Worm (Caenorhabditis elegans) whole organism, L4 larva: ENCODE data around the gene hum-4.

Experiments used
- F10B5.3 ChIP-seq: sonication (generic microtip); optimal IDR thresholded peaks from 2 replicates; lab custom pipeline; 2016; ENCODE audit warnings: mild to moderate bottlenecking, missing genetic modification characterization, missing compliant biosample characterization
- T20F7.1 ChIP-seq: fragments of 200-800 bp; sonication (Bioruptor generic); optimal IDR thresholded peaks from 2 replicates; lab custom pipeline; 2018; ENCODE audit warnings: mild to moderate bottlenecking, missing genetic modification characterization, missing compliant biosample characterization
- Y105C5A.15 ChIP-seq: fragments of 200-800 bp; sonication (Bioruptor generic); IDR thresholded peaks from 2 replicates; pipeline ENCODE4 v1.3.6; 2022; ENCODE audit warnings: missing genetic modification characterization, missing compliant biosample characterization
- ZK337.2 ChIP-seq: fragments of 200-800 bp; sonication (Bioruptor generic); IDR thresholded peaks from 2 replicates; pipeline ENCODE4 v1.3.6; 2022; ENCODE audit warnings: missing genetic modification reagents, missing genetic modification characterization, missing compliant biosample characterization
- ZK546.5 ChIP-seq, 2 experiments: sonication (generic microtip); optimal IDR thresholded peaks; 2 replicates each; lab custom pipeline; 2017; ENCODE audit warnings: missing biosample characterization in 2 of 2, missing genetic modification characterization in 2 of 2
- aha-1 ChIP-seq: fragments of 150-350 bp; peaks from one replicate; lab custom pipeline; 2014; ENCODE audit warnings: missing biosample characterization, missing genetic modification characterization
- arid-1 ChIP-seq: fragments of 200-800 bp; sonication (Bioruptor generic); conservative IDR thresholded peaks from 2 replicates; pipeline ENCODE4 v1.3.6; 2022; ENCODE audit warnings: missing genetic modification reagents, missing genetic modification characterization, missing compliant biosample characterization
- attf-4 ChIP-seq: sonication (generic microtip); optimal IDR thresholded peaks from 3 replicates; lab custom pipeline; 2017; ENCODE audit warnings: missing biosample characterization, missing genetic modification characterization
- ceh-28 ChIP-seq: fragments of 150-350 bp; optimal IDR thresholded peaks from 2 replicates; lab custom pipeline; 2014; ENCODE audit warnings: missing biosample characterization, missing genetic modification reagents, missing genetic modification characterization
- ceh-32 ChIP-seq: sonication (generic microtip); optimal IDR thresholded peaks from 2 replicates; lab custom pipeline; 2016; ENCODE audit warnings: mild to moderate bottlenecking, missing genetic modification characterization, missing compliant biosample characterization; ENCODE audit not compliant: poor library complexity
- ceh-62 ChIP-seq: sonication (generic microtip); optimal IDR thresholded peaks from 2 replicates; lab custom pipeline; 2017; ENCODE audit warnings: missing biosample characterization, missing genetic modification characterization
- ces-1 ChIP-seq: fragments of 150-350 bp; sonication (generic microtip); optimal IDR thresholded peaks from 4 replicates; lab custom pipeline; 2014; ENCODE audit warnings: missing biosample characterization, missing genetic modification reagents, missing genetic modification characterization
- daf-12 ChIP-seq: fragments of 150-350 bp; optimal IDR thresholded peaks from 2 replicates; lab custom pipeline; 2014; ENCODE audit warnings: missing biosample characterization, missing genetic modification reagents, missing genetic modification characterization
- dmd-8 ChIP-seq: fragments of 200-800 bp; sonication (Bioruptor generic); IDR thresholded peaks from 2 replicates; pipeline ENCODE4 v1.3.6; 2022; ENCODE audit warnings: missing genetic modification characterization, missing compliant biosample characterization
- egl-27 ChIP-seq: sonication (generic microtip); optimal IDR thresholded peaks from 3 replicates; lab custom pipeline; 2017; ENCODE audit warnings: missing biosample characterization, missing genetic modification reagents, missing genetic modification characterization
- egl-43 ChIP-seq: fragments of 200-800 bp; sonication (Bioruptor generic); IDR thresholded peaks from 2 replicates; pipeline ENCODE4 v1.3.6; 2022; ENCODE audit warnings: missing genetic modification reagents, missing genetic modification characterization, missing compliant biosample characterization
- fkh-10 ChIP-seq: fragments of 150-350 bp; optimal IDR thresholded peaks from 2 replicates; lab custom pipeline; 2014; ENCODE audit warnings: missing biosample characterization, missing genetic modification reagents, missing genetic modification characterization
- hif-1 ChIP-seq, 2 experiments: sonication (generic microtip); optimal IDR thresholded peaks; 2 replicates each; lab custom pipeline; 2016 to 2017; ENCODE audit warnings: missing compliant biosample characterization in 2 of 2, missing genetic modification characterization in 2 of 2, missing genetic modification reagents in 2 of 2, missing genotype in 2 of 2, mild to moderate bottlenecking in 1 of 2
- hlh-11 ChIP-seq: fragments of 200-800 bp; sonication (Bioruptor generic); optimal IDR thresholded peaks from 2 replicates; lab custom pipeline; 2018; ENCODE audit warnings: mild to moderate bottlenecking, missing genetic modification characterization, missing compliant biosample characterization
- hlh-30 ChIP-seq: sonication (generic microtip); optimal IDR thresholded peaks from 2 replicates; lab custom pipeline; 2017; ENCODE audit warnings: antibody characterized with exemption, mild to moderate bottlenecking, missing genetic modification characterization, missing compliant biosample characterization; ENCODE audit not compliant: insufficient read depth
- lin-38 ChIP-seq: fragments of 200-800 bp; sonication (Bioruptor generic); IDR thresholded peaks from 2 replicates; pipeline ENCODE4 v1.3.6; 2022; ENCODE audit warnings: missing genetic modification reagents, missing genetic modification characterization, missing compliant biosample characterization
- lin-39 ChIP-seq: fragments of 150-350 bp; optimal IDR thresholded peaks from 2 replicates; lab custom pipeline; 2014; ENCODE audit warnings: missing biosample characterization, missing genetic modification reagents, missing genetic modification characterization
- lsy-2 ChIP-seq, 2 experiments: fragments of 150-350 bp in 1 of 2; sonication (generic microtip) in 1 of 2; optimal IDR thresholded peaks; 2 replicates each; lab custom pipeline; 2014 to 2017; ENCODE audit warnings: missing biosample characterization in 2 of 2, missing genetic modification characterization in 2 of 2
- madf-5 ChIP-seq, 2 experiments: fragments of 200-800 bp; sonication (Bioruptor generic); IDR thresholded peaks; 2 replicates each; pipeline ENCODE4 v1.3.6; 2022; ENCODE audit warnings: missing compliant biosample characterization in 2 of 2, missing genetic modification characterization in 2 of 2
- madf-9 ChIP-seq: fragments of 200-800 bp; sonication (Bioruptor generic); conservative IDR thresholded peaks from 2 replicates; pipeline ENCODE4 v1.3.6; 2022; ENCODE audit warnings: missing genetic modification reagents, missing genetic modification characterization, missing compliant biosample characterization
- mdl-1 ChIP-seq, 2 experiments: fragments of 150-350 bp in 1 of 2; sonication (generic microtip) in 1 of 2; optimal IDR thresholded peaks; 2 replicates each; lab custom pipeline; 2014 to 2017; ENCODE audit warnings: missing biosample characterization in 2 of 2, missing genetic modification characterization in 2 of 2
- mep-1 ChIP-seq: fragments of 150-350 bp; sonication (generic microtip); optimal IDR thresholded peaks from 3 replicates; lab custom pipeline; 2014; ENCODE audit warnings: missing biosample characterization, missing genetic modification characterization
- mes-2 ChIP-seq: sonication (generic microtip); optimal IDR thresholded peaks from 2 replicates; lab custom pipeline; 2016; ENCODE audit warnings: missing genotype, mild to moderate bottlenecking, missing genetic modification characterization, missing compliant biosample characterization; ENCODE audit not compliant: poor library complexity, severe bottlenecking
- mxl-2 ChIP-seq: fragments of 200-800 bp; sonication (Bioruptor generic); conservative IDR thresholded peaks from 2 replicates; pipeline ENCODE4 v1.3.6; 2022; ENCODE audit warnings: missing genetic modification reagents, missing genetic modification characterization, missing compliant biosample characterization
- mxl-3 ChIP-seq: fragments of 200-800 bp; sonication (Bioruptor generic); optimal IDR thresholded peaks from 2 replicates; lab custom pipeline; 2018; ENCODE audit warnings: mild to moderate bottlenecking, missing genetic modification characterization, missing compliant biosample characterization
- nhr-25 ChIP-seq: sonication (generic microtip); optimal IDR thresholded peaks from 2 replicates; lab custom pipeline; 2017; ENCODE audit warnings: missing genetic modification characterization, mild to moderate bottlenecking, missing compliant biosample characterization, antibody characterized with exemption, moderate library complexity, borderline replicate concordance; ENCODE audit not compliant: insufficient read depth
- nhr-41 ChIP-seq: fragments of 200-800 bp; sonication (Bioruptor generic); IDR thresholded peaks from 2 replicates; pipeline ENCODE4 v1.3.6; 2022; ENCODE audit warnings: missing genetic modification reagents, missing genetic modification characterization, missing compliant biosample characterization
- nhr-42 ChIP-seq: fragments of 200-800 bp; sonication (Bioruptor generic); IDR thresholded peaks from 2 replicates; pipeline ENCODE4 v1.3.6; 2022; ENCODE audit warnings: missing genetic modification characterization, missing compliant biosample characterization
- nhr-6 ChIP-seq: fragments of 150-350 bp; optimal IDR thresholded peaks from 2 replicates; lab custom pipeline; 2014; ENCODE audit warnings: missing biosample characterization, missing genetic modification characterization
- pqm-1 ChIP-seq: sonication (generic microtip); optimal IDR thresholded peaks from 2 replicates; lab custom pipeline; 2017; ENCODE audit warnings: missing biosample characterization, missing genetic modification characterization
- set-16 ChIP-seq: fragments of 200-800 bp; sonication (Bioruptor generic); IDR thresholded peaks from 2 replicates; pipeline ENCODE4 v1.3.6; 2022; ENCODE audit warnings: missing genetic modification reagents, missing genetic modification characterization, missing compliant biosample characterization
- snpc-1.2 ChIP-seq: fragments of 200-800 bp; sonication (Bioruptor generic); IDR thresholded peaks from 2 replicates; pipeline ENCODE4 v1.3.6; 2022; ENCODE audit warnings: missing genetic modification reagents, missing genetic modification characterization, missing compliant biosample characterization
- spr-1 ChIP-seq: sonication (generic microtip); optimal IDR thresholded peaks from 2 replicates; lab custom pipeline; 2016; ENCODE audit warnings: mild to moderate bottlenecking, missing genetic modification characterization, missing compliant biosample characterization
- spr-3 ChIP-seq: fragments of 200-800 bp; sonication (Bioruptor generic); optimal IDR thresholded peaks from 2 replicates; lab custom pipeline; 2018; ENCODE audit warnings: mild to moderate bottlenecking, missing genetic modification characterization, missing compliant biosample characterization
- tag-97 ChIP-seq: fragments of 200-800 bp; sonication (Bioruptor generic); IDR thresholded peaks from 2 replicates; pipeline ENCODE4 v1.3.6; 2022; ENCODE audit warnings: missing genetic modification characterization, missing compliant biosample characterization
- unc-39 ChIP-seq: sonication (generic microtip); optimal IDR thresholded peaks from 2 replicates; lab custom pipeline; 2017; ENCODE audit warnings: missing biosample characterization, missing genetic modification characterization
- unc-62 ChIP-seq, 3 experiments: fragments of 150-350 bp in 1 of 3; sonication (generic microtip); optimal IDR thresholded peaks in 2 of 3; peaks in 1 of 3; 1 replicate in 1 of 3; 2 replicates in 2 of 3; lab custom pipeline; 2014 to 2017; ENCODE audit warnings: missing biosample characterization in 3 of 3, missing genetic modification characterization in 3 of 3, missing genetic modification reagents in 3 of 3, missing genotype in 1 of 3
- vab-7 ChIP-seq: fragments of 200-800 bp; sonication (Bioruptor generic); IDR thresholded peaks from 2 replicates; pipeline ENCODE4 v1.3.6; 2022; ENCODE audit warnings: missing genetic modification reagents, missing genetic modification characterization, missing compliant biosample characterization
- zag-1 ChIP-seq: fragments of 150-350 bp; optimal IDR thresholded peaks from 2 replicates; lab custom pipeline; 2014; ENCODE audit warnings: missing biosample characterization, missing genetic modification characterization
- zfp-2 ChIP-seq: sonication (generic microtip); optimal IDR thresholded peaks from 2 replicates; lab custom pipeline; 2016; ENCODE audit warnings: mild to moderate bottlenecking, missing genetic modification characterization, missing compliant biosample characterization
- zip-11 ChIP-seq: fragments of 200-800 bp; sonication (Bioruptor generic); IDR thresholded peaks from 2 replicates; pipeline ENCODE4 v1.3.6; 2022; ENCODE audit warnings: missing genetic modification characterization, missing compliant biosample characterization
- ztf-11 ChIP-seq: fragments of 150-350 bp; optimal IDR thresholded peaks from 2 replicates; lab custom pipeline; 2014; ENCODE audit warnings: missing biosample characterization, missing genetic modification characterization

hum-4 gene

ce11 chrX:11384534-11385441 is 48.6 kb downstream of the hum-4 start, which contains the start of the genes F08B12.11 and prmn-1:
F08B12.11 (plus strand) TSS chrX:11385054.
prmn-1 (plus strand) TSS chrX:11385084.
- TF ChIP-seq ceh-32 (tag; lab: Kevin White, UChicago) (no peak), egl-27 (no peak), T20F7.1 (GFP tag; lab: Kevin White, UChicago) (no peak), F10B5.3 (tag; lab: Kevin White, UChicago) (no peak), nhr-6 (tag; lab: Kevin White, UChicago) (no peak), set-16 (GFP tag; lab: Robert Waterston, UW) (peak; percentile 87), spr-3 (GFP tag; lab: Kevin White, UChicago) (no peak), lsy-2 (tag; optimal IDR thresholded peaks at IDR 0.05; lab: Kevin White, UChicago) (no peak), hlh-30 (tag; lab: Kevin White, UChicago) (peak; percentile 19), pqm-1 (tag; lab: Kevin White, UChicago) (no peak), ces-1 (no peak), nhr-25 (no peak), madf-9 (0 out of 2 replicates have a peak, but pooled peaks have one; percentile 56), snpc-1.2 (no peak), unc-39 (no peak), ceh-62 (tag; lab: Kevin White, UChicago) (no peak), hlh-11 (tag; lab: Kevin White, UChicago) (peak; percentile 26), zfp-2 (tag; lab: Kevin White, UChicago) (no peak), ZK546.5 (tag; optimal IDR thresholded peaks at IDR 0.05; lab: Kevin White, UChicago) (no peak), mes-2 (tag; lab: Kevin White, UChicago) (no peak), zag-1 (tag; lab: Kevin White, UChicago) (no peak), fkh-10 (GFP tag; lab: Kevin White, UChicago) (no peak), nhr-41 (GFP tag; lab: Robert Waterston, UW) (no peak), arid-1 (no peak), mdl-1 (tag; optimal IDR thresholded peaks at IDR 0.05; lab: Kevin White, UChicago) (peak in 1 of 2 experiments; percentile 21), daf-12 (tag; lab: Kevin White, UChicago) (no peak), nhr-42 (no peak), tag-97 (0 out of 2 replicates have a peak, but pooled peaks have one; percentile 46), spr-1 (tag; lab: Kevin White, UChicago) (peak; percentile 7), lin-39 (tag; lab: Kevin White, UChicago) (no peak), dmd-8 (GFP tag; lab: Robert Waterston, UW) (no peak), ZK337.2 (GFP tag; lab: Robert Waterston, UW) (no peak), Y105C5A.15 (GFP tag; lab: Robert Waterston, UW) (no peak), ceh-28 (tag; lab: Kevin White, UChicago) (no peak), attf-4 (tag; lab: Kevin White, UChicago) (no peak), aha-1 (tag; lab: Kevin White, UChicago) (peak; percentile 74), egl-43 (GFP tag; lab: Robert Waterston, UW) (no peak), lin-38 (GFP tag; lab: Robert Waterston, UW) (no peak), ztf-11 (tag; lab: Kevin White, UChicago) (no peak), unc-62 (GFP tag; optimal IDR thresholded peaks at IDR 0.05 in 1 of 2; lab: Kevin White, UChicago) (peak in 1 of 2 experiments; percentile 96), unc-62 (tag; optimal IDR thresholded peaks at IDR 0.05; lab: Kevin White, UChicago) (no peak), mxl-3 (GFP tag; lab: Kevin White, UChicago) (peak; percentile 44), zip-11 (GFP tag; lab: Robert Waterston, UW) (no peak), mxl-2 (GFP tag; lab: Robert Waterston, UW) (no peak), hif-1 (tag; optimal IDR thresholded peaks at IDR 0.05; lab: Kevin White, UChicago) (no peak), mep-1 (tag; lab: Kevin White, UChicago) (no peak), vab-7 (GFP tag; lab: Robert Waterston, UW) (no peak), madf-5 (GFP tag; IDR thresholded peaks at IDR 0.05; lab: Robert Waterston, UW) (no peak)
